Fruit fly (Drosophila melanogaster): ENCODE results near the gene CG13937.
A peak's percentile ranks its signal among the peaks of the same experiment; 100 is the strongest.

The CG13937 gene

dm6 chr3L:1865121-1865727 lies 17.6 kb downstream of the CG13937 start, which contains the start of the genes HBS1 and CG12025 (continued):
- TF ChIP-seq chm (GFP tag; IDR thresholded peaks at IDR 0.05) = 0 out of 2 replicates have a peak, but pooled peaks have one; percentile 25
- peak; percentile 66 for TF ChIP-seq Ptx1 (GFP tag; IDR thresholded peaks at IDR 0.05)
- TF ChIP-seq CG10267 (tag; optimal IDR thresholded peaks at IDR 0.05) = peak; percentile 71
- TF ChIP-seq esg (GFP tag; conservative IDR thresholded peaks at IDR 0.05) = peak; percentile 43; the same call in 1 of the 2 replicates
- TF ChIP-seq cg (GFP tag; optimal IDR thresholded peaks at IDR 0.05) = no peak
- no peak for TF ChIP-seq her (GFP tag; optimal IDR thresholded peaks at IDR 0.05)
- peak; percentile 83 for TF ChIP-seq slbo (GFP tag; IDR thresholded peaks at IDR 0.05)
- peak in 1 of 2 experiments; percentile 45 for TF ChIP-seq bsh (GFP tag; optimal IDR thresholded peaks at IDR 0.05)
- no peak for TF ChIP-seq Ravus (GFP tag; IDR thresholded peaks at IDR 0.05)
- TF ChIP-seq CG12236 (GFP tag; optimal IDR thresholded peaks at IDR 0.05) = no peak
- TF ChIP-seq jing (GFP tag; optimal IDR thresholded peaks at IDR 0.05) = no peak
- peak; percentile 23 for TF ChIP-seq CG17385 (GFP tag; optimal IDR thresholded peaks at IDR 0.05)
- TF ChIP-seq Camta (GFP tag; optimal IDR thresholded peaks at IDR 0.05) = peak; percentile 40
- TF ChIP-seq CG6254 (GFP tag; optimal IDR thresholded peaks at IDR 0.05) = no peak
- no peak for TF ChIP-seq chinmo (GFP tag; IDR thresholded peaks at IDR 0.05; ENCODE audit: partially characterized antibody)
- TF ChIP-seq Dip2 (GFP tag; IDR thresholded peaks at IDR 0.05) = no peak
- peak in 1 of 2 experiments; percentile 6 for TF ChIP-seq Dfd (GFP tag; optimal IDR thresholded peaks at IDR 0.05)
- peak; percentile 64 for TF ChIP-seq CG17186 (GFP tag; optimal IDR thresholded peaks at IDR 0.05)
- TF ChIP-seq CG15011 (GFP tag; optimal IDR thresholded peaks at IDR 0.05) = no peak
- TF ChIP-seq dati (GFP tag; IDR thresholded peaks at IDR 0.05) = no peak
- no peak for TF ChIP-seq kni (GFP tag; optimal IDR thresholded peaks at IDR 0.05)
- peak; percentile 38 for TF ChIP-seq repo (GFP tag; optimal IDR thresholded peaks at IDR 0.05)
- peak; percentile 74 for TF ChIP-seq CG4404 (GFP tag; IDR thresholded peaks at IDR 0.05)
- no peak for TF ChIP-seq CG9437 (GFP tag; optimal IDR thresholded peaks at IDR 0.05)
- 0 out of 2 replicates have a peak, but pooled peaks have one; percentile 41 for TF ChIP-seq Ada2b (GFP tag; IDR thresholded peaks at IDR 0.05)
- TF ChIP-seq Chrac-16 (GFP tag; optimal IDR thresholded peaks at IDR 0.05) = peak; percentile 59
- no peak for TF ChIP-seq CG17612 (GFP tag; IDR thresholded peaks at IDR 0.05)
- no peak for TF ChIP-seq sna (GFP tag; IDR thresholded peaks at IDR 0.05; ENCODE audit: partially characterized antibody)
- peak; percentile 46 for TF ChIP-seq Myb (GFP tag; optimal IDR thresholded peaks at IDR 0.05)
- no peak for TF ChIP-seq CkIIα-i1 (GFP tag; IDR thresholded peaks at IDR 0.05)
- TF ChIP-seq E2f2 (GFP tag; IDR thresholded peaks at IDR 0.05) = peak; percentile 36; the same call in 1 of the 2 replicates
- TF ChIP-seq NC2β (GFP tag; optimal IDR thresholded peaks at IDR 0.05) = peak; percentile 44
- peak; percentile 76 for TF ChIP-seq Xbp1 (GFP tag; optimal IDR thresholded peaks at IDR 0.05)
- TF ChIP-seq emc (GFP tag; optimal IDR thresholded peaks at IDR 0.05) = peak; percentile 38
- no peak for TF ChIP-seq org-1 (GFP tag; optimal IDR thresholded peaks at IDR 0.05)
- TF ChIP-seq gt (GFP tag; IDR thresholded peaks at IDR 0.05) = no peak
- no peak for TF ChIP-seq CG10654 (GFP tag; optimal IDR thresholded peaks at IDR 0.05)
- TF ChIP-seq psq (GFP tag; optimal IDR thresholded peaks at IDR 0.05) = no peak
- no peak for TF ChIP-seq CrebB (tag; optimal IDR thresholded peaks at IDR 0.05)
- TF ChIP-seq Atf6 (GFP tag; IDR thresholded peaks at IDR 0.05) = peak; percentile 59
- no peak for TF ChIP-seq ab (GFP tag; optimal IDR thresholded peaks at IDR 0.05)
- TF ChIP-seq Poxn (GFP tag; IDR thresholded peaks at IDR 0.05) = 0 out of 2 replicates have a peak, but pooled peaks have one; percentile 8
- TF ChIP-seq pzg (GFP tag; optimal IDR thresholded peaks at IDR 0.05) = peak; percentile 87
- TF ChIP-seq sima (GFP tag; optimal IDR thresholded peaks at IDR 0.05) = no peak
- TF ChIP-seq grau (tag; optimal IDR thresholded peaks at IDR 0.05) = peak; percentile 65
- no peak for TF ChIP-seq odd (GFP tag; optimal IDR thresholded peaks at IDR 0.05)
- TF ChIP-seq CG11456 (GFP tag; IDR thresholded peaks at IDR 0.05) = peak; percentile 52; the same call in 1 of the 3 replicates
- TF ChIP-seq pum (GFP tag; optimal IDR thresholded peaks at IDR 0.05) = peak; percentile 75
- peak; percentile 5; the same call in 1 of the 2 replicates for TF ChIP-seq onecut (GFP tag; IDR thresholded peaks at IDR 0.05)
- peak; percentile 32 for TF ChIP-seq CG15269 (tag; optimal IDR thresholded peaks at IDR 0.05)
- TF ChIP-seq lbe (GFP tag; optimal IDR thresholded peaks at IDR 0.05) = no peak

Measured in whole organism, embryonic.